Worm (Caenorhabditis elegans): ENCODE data around the gene folr-1.
A peak's percentile ranks its signal among the peaks of the same experiment; 100 is the strongest.

folr-1 gene

DNA sequence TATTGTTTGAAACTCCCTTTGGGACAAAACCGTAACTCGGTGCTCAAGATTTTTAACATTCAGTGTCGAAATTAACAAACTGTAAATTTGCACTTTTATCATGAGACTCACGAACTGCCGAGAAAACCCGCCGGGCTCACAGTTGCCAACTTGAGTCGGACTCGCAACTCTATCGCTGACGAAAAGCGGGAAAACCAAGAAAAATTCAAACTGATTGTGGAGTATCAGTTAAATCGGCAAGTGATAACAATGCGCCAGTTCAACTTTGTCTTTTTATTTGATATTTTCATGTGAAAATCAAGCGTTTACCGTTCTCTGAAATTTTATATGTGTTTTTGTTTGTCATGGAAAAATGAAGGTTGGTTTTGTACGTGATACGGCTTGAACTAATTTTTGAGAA is 36.5 kb upstream of the folr-1 start:
- TF ChIP-seq hlh-11 (tag; optimal IDR thresholded peaks at IDR 0.05) = peak; percentile 46
- TF ChIP-seq madf-5 (GFP tag; IDR thresholded peaks at IDR 0.05) = no peak
- TF ChIP-seq ces-1 (GFP tag; optimal IDR thresholded peaks at IDR 0.05) = no peak
- TF ChIP-seq nhr-6 (tag; optimal IDR thresholded peaks at IDR 0.05) = no peak
- no peak for TF ChIP-seq mdl-1 (tag; optimal IDR thresholded peaks at IDR 0.05)
- no peak for TF ChIP-seq F26F4.8 (GFP tag; conservative IDR thresholded peaks at IDR 0.05)
- TF ChIP-seq mes-2 (tag; optimal IDR thresholded peaks at IDR 0.05; ENCODE audit: poor library complexity, severe bottlenecking) = no peak
- no peak for TF ChIP-seq rbr-2 (tag; optimal IDR thresholded peaks at IDR 0.05)
- peak; percentile 56 for TF ChIP-seq dmd-6 (GFP tag; IDR thresholded peaks at IDR 0.05)
- TF ChIP-seq snpc-1.2 (GFP tag; IDR thresholded peaks at IDR 0.05) = no peak
- TF ChIP-seq snpc-4 (tag; optimal IDR thresholded peaks at IDR 0.05) = no peak
- peak; percentile 59 for TF ChIP-seq pqm-1 (tag; optimal IDR thresholded peaks at IDR 0.05)
- TF ChIP-seq daf-16 (GFP tag; optimal IDR thresholded peaks at IDR 0.05) = no peak
- peak; percentile 76 for TF ChIP-seq daf-16 (tag; optimal IDR thresholded peaks at IDR 0.05)
- no peak for TF ChIP-seq lin-29 (GFP tag; IDR thresholded peaks at IDR 0.05)
- TF ChIP-seq lin-39 (tag; optimal IDR thresholded peaks at IDR 0.05) = no peak
- no peak for TF ChIP-seq duxl-1 (tag; optimal IDR thresholded peaks at IDR 0.05; ENCODE audit: poor library complexity)

DNA sequence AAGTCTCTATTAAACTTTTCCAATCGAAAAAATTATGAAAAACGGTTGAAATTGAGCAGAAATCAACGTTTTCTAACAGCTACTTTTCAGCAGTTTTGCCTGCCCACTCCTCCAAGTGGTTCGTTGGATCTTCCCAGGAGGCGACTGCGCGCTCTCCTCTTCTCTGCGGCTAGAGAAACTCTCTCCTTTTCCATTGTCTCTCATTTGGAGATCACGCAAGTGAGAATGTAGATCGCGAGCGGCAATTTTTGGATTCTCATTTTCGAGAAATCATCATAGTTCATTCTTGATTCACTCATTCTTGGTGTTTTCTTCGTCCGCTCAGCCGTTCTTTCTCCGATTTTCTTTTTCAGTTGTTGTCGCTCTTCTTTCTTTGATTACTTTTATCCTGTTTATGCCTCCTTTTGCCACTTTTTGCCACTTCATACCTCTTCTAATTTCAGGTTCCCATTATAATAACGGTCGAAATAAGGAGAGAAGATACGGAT is 35.2 kb upstream of the folr-1 start, which contains the start of gene mrp-4:
Gene mrp-4, plus strand, starts transcription at position 438 of the 488 bp plus-strand sequence.
- no peak for TF ChIP-seq zip-11 (GFP tag; IDR thresholded peaks at IDR 0.05)
- TF ChIP-seq egl-27 (tag; optimal IDR thresholded peaks at IDR 0.05) = no peak
- peak in 1 of 2 experiments; percentile 33 for TF ChIP-seq unc-62 (GFP tag; optimal IDR thresholded peaks at IDR 0.05 in 1 of 2)
- TF ChIP-seq unc-62 (tag; optimal IDR thresholded peaks at IDR 0.05) = no peak
- no peak for TF ChIP-seq fos-1 (tag; optimal IDR thresholded peaks at IDR 0.05)
- no peak for TF ChIP-seq D1046.2 (GFP tag; IDR thresholded peaks at IDR 0.05)
- TF ChIP-seq nhr-41 (GFP tag; IDR thresholded peaks at IDR 0.05) = no peak
- no peak for TF ChIP-seq snpc-4 (tag; optimal IDR thresholded peaks at IDR 0.05)

DNA sequence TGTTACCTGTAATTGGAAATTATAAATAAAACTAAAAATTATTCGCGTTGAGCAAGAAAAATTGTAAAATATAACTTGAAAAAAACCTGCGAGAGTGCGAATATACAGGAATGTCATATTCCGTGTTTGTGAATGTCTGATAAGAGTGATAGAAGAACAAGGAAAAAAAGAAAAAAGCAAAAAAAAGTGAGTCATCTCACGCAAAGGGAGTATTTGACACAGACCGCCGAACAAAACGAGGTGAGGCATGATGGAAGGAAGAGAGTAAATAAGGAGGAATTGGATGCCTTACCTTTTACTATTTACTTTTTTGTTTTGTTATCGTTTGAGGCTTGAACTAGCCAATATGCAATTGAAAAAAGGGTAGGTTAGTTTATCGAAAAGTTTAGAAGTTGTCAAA is 26.8 kb upstream of the folr-1 start, which contains the start of gene F21G4.1:
Gene F21G4.1, minus strand, starts transcription at position 6 of the 400 bp plus-strand sequence.
- TF ChIP-seq dmd-9 (GFP tag; IDR thresholded peaks at IDR 0.05) = no peak
- TF ChIP-seq daf-16 (GFP tag; optimal IDR thresholded peaks at IDR 0.05) = no peak
- TF ChIP-seq daf-16 (tag; optimal IDR thresholded peaks at IDR 0.05) = peak; percentile 76
- TF ChIP-seq pqm-1 (tag; optimal IDR thresholded peaks at IDR 0.05) = peak; percentile 71
- TF ChIP-seq lsy-2 (tag; optimal IDR thresholded peaks at IDR 0.05) = no peak
- TF ChIP-seq egl-27 (tag; optimal IDR thresholded peaks at IDR 0.05) = no peak
- no peak for TF ChIP-seq mep-1 (tag; optimal IDR thresholded peaks at IDR 0.05)
- no peak for TF ChIP-seq php-3 (GFP tag; IDR thresholded peaks at IDR 0.05)
- TF ChIP-seq Y105C5A.15 (GFP tag; IDR thresholded peaks at IDR 0.05) = no peak
- TF ChIP-seq D1046.2 (GFP tag; IDR thresholded peaks at IDR 0.05) = no peak
- no peak for TF ChIP-seq ZK337.2 (GFP tag; IDR thresholded peaks at IDR 0.05)
- no peak for TF ChIP-seq lin-39 (tag; optimal IDR thresholded peaks at IDR 0.05)
- TF ChIP-seq zip-11 (GFP tag; IDR thresholded peaks at IDR 0.05) = no peak
- no peak for TF ChIP-seq ces-1 (GFP tag; optimal IDR thresholded peaks at IDR 0.05)
- no peak for TF ChIP-seq nhr-25 (tag; optimal IDR thresholded peaks at IDR 0.05; ENCODE audit: borderline replicate concordance, insufficient read depth)
- TF ChIP-seq nhr-77 (tag; optimal IDR thresholded peaks at IDR 0.05) = no peak
- no peak for TF ChIP-seq nhr-41 (GFP tag; IDR thresholded peaks at IDR 0.05)
- peak; percentile 26 for TF ChIP-seq nhr-28 (tag; optimal IDR thresholded peaks at IDR 0.05)
- TF ChIP-seq duxl-1 (tag; optimal IDR thresholded peaks at IDR 0.05; ENCODE audit: poor library complexity) = no peak
- no peak for TF ChIP-seq ztf-11 (tag; optimal IDR thresholded peaks at IDR 0.05)
- TF ChIP-seq zip-2 (tag; optimal IDR thresholded peaks at IDR 0.05) = no peak
- peak; percentile 82 for TF ChIP-seq aha-1 (tag)
- no peak for TF ChIP-seq ceh-20 (GFP tag; IDR thresholded peaks at IDR 0.05)
- TF ChIP-seq daf-12 (tag; optimal IDR thresholded peaks at IDR 0.05) = no peak
- TF ChIP-seq nhr-11 (tag; optimal IDR thresholded peaks at IDR 0.05) = no peak
- no peak for TF ChIP-seq F37D6.2 (tag; optimal IDR thresholded peaks at IDR 0.05)
- TF ChIP-seq mxl-2 (GFP tag; conservative IDR thresholded peaks at IDR 0.05) = no peak
- TF ChIP-seq nhr-76 (tag; optimal IDR thresholded peaks at IDR 0.05) = no peak
- no peak for TF ChIP-seq unc-62 (GFP tag; optimal IDR thresholded peaks at IDR 0.05 in 1 of 2)
- no peak for TF ChIP-seq unc-62 (tag; optimal IDR thresholded peaks at IDR 0.05)
- no peak for TF ChIP-seq aly-2 (tag; optimal IDR thresholded peaks at IDR 0.05)
- TF ChIP-seq dmd-6 (GFP tag; IDR thresholded peaks at IDR 0.05) = peak; percentile 26; the same call in 1 of the 2 replicates
- TF ChIP-seq gei-8 (GFP tag; optimal IDR thresholded peaks at IDR 0.05) = no peak
- peak; percentile 35 for TF ChIP-seq hlh-11 (tag; optimal IDR thresholded peaks at IDR 0.05)
- TF ChIP-seq mxl-3 (GFP tag; optimal IDR thresholded peaks at IDR 0.05) = no peak
- TF ChIP-seq nhr-6 (tag; optimal IDR thresholded peaks at IDR 0.05) = peak; percentile 72
- no peak for TF ChIP-seq F26F4.8 (GFP tag; conservative IDR thresholded peaks at IDR 0.05)
- no peak for TF ChIP-seq zag-1 (tag; optimal IDR thresholded peaks at IDR 0.05)
- TF ChIP-seq mdl-1 (tag; optimal IDR thresholded peaks at IDR 0.05) = peak in 1 of 2 experiments; percentile 4

Measured in whole organism, L4 larva.